Worm (Caenorhabditis elegans) whole organism, L2 larva: ENCODE measurements around the gene C25E10.7.

Experiments used
- C34F6.9 ChIP-seq: fragments of 150-350 bp; optimal IDR thresholded peaks from 2 replicates; lab custom pipeline; 2014; ENCODE audit warnings: missing biosample characterization, missing genetic modification characterization
- F13H6.1 ChIP-seq: sonication (generic microtip); optimal IDR thresholded peaks from 2 replicates; lab custom pipeline; 2016; ENCODE audit warnings: missing genetic modification characterization, missing compliant biosample characterization
- R02D3.7 ChIP-seq: fragments of 150-350 bp; optimal IDR thresholded peaks from 2 replicates; lab custom pipeline; 2014; ENCODE audit warnings: missing biosample characterization, missing genetic modification characterization
- Y55F3AM.14 ChIP-seq: fragments of 200-800 bp; sonication (Bioruptor generic); optimal IDR thresholded peaks from 2 replicates; lab custom pipeline; 2018; ENCODE audit warnings: mild to moderate bottlenecking, missing genetic modification characterization, missing compliant biosample characterization
- ZK546.5 ChIP-seq: sonication (generic microtip); optimal IDR thresholded peaks from 2 replicates; lab custom pipeline; 2017; ENCODE audit warnings: missing biosample characterization, missing genetic modification characterization
- alr-1 ChIP-seq: fragments of 150-350 bp; optimal IDR thresholded peaks from 2 replicates; lab custom pipeline; 2014; ENCODE audit warnings: missing biosample characterization, missing genetic modification characterization
- aly-2 ChIP-seq: fragments of 150-350 bp; optimal IDR thresholded peaks from 2 replicates; lab custom pipeline; 2014; ENCODE audit warnings: missing biosample characterization, missing genetic modification characterization
- ama-1 ChIP-seq: fragments of 150-350 bp; optimal IDR thresholded peaks from 2 replicates; lab custom pipeline; 2018; ENCODE audit warnings: inconsistent platforms
- blmp-1 ChIP-seq: sonication (generic microtip); optimal IDR thresholded peaks from 2 replicates; lab custom pipeline; 2017; ENCODE audit warnings: missing genetic modification characterization, mild to moderate bottlenecking, missing compliant biosample characterization, antibody characterized with exemption, moderate library complexity; ENCODE audit not compliant: insufficient read depth
- crh-2 ChIP-seq: sonication (generic microtip); optimal IDR thresholded peaks from 2 replicates; lab custom pipeline; 2017; ENCODE audit warnings: missing biosample characterization, missing genetic modification characterization
- dmd-4 ChIP-seq: sonication (generic microtip); optimal IDR thresholded peaks from 2 replicates; lab custom pipeline; 2017; ENCODE audit warnings: missing biosample characterization, missing genetic modification characterization
- fos-1 ChIP-seq: fragments of 150-350 bp; optimal IDR thresholded peaks from 2 replicates; lab custom pipeline; 2014; ENCODE audit warnings: missing biosample characterization, missing genetic modification characterization
- gmeb-1 ChIP-seq: fragments of 150-350 bp; optimal IDR thresholded peaks from 2 replicates; lab custom pipeline; 2014; ENCODE audit warnings: missing biosample characterization, missing genetic modification characterization
- lin-11 ChIP-seq: fragments of 150-350 bp; sonication (generic microtip); optimal IDR thresholded peaks from 2 replicates; lab custom pipeline; 2014; ENCODE audit warnings: missing biosample characterization, missing genetic modification characterization, inconsistent platforms, mixed read lengths
- lin-13 ChIP-seq: fragments of 150-350 bp; optimal IDR thresholded peaks from 2 replicates; lab custom pipeline; 2014; ENCODE audit warnings: missing biosample characterization, missing genetic modification reagents, missing genetic modification characterization
- lsy-2 ChIP-seq, 2 experiments: fragments of 150-350 bp in 1 of 2; sonication (generic microtip) in 1 of 2; optimal IDR thresholded peaks; 2 replicates each; lab custom pipeline; 2014 to 2017; ENCODE audit warnings: missing biosample characterization in 2 of 2, missing genetic modification characterization in 2 of 2
- mab-5 ChIP-seq: fragments of 150-350 bp; optimal IDR thresholded peaks from 2 replicates; lab custom pipeline; 2014; ENCODE audit warnings: missing biosample characterization, missing genetic modification characterization
- mbf-1 ChIP-seq: sonication (generic microtip); optimal IDR thresholded peaks from 2 replicates; lab custom pipeline; 2017; ENCODE audit warnings: missing biosample characterization, missing genetic modification characterization
- mdl-1 ChIP-seq, 2 experiments: fragments of 150-350 bp in 1 of 2; sonication (generic microtip) in 1 of 2; optimal IDR thresholded peaks; 2 replicates each; lab custom pipeline; 2017; ENCODE audit warnings: missing biosample characterization in 2 of 2, missing genetic modification characterization in 2 of 2
- nhr-12 ChIP-seq: fragments of 150-350 bp; optimal IDR thresholded peaks from 2 replicates; lab custom pipeline; 2014; ENCODE audit warnings: missing biosample characterization, missing genetic modification characterization
- nhr-129 ChIP-seq: fragments of 150-350 bp; optimal IDR thresholded peaks from 2 replicates; lab custom pipeline; 2014; ENCODE audit warnings: missing biosample characterization, missing genetic modification characterization
- nhr-21 ChIP-seq: fragments of 150-350 bp; optimal IDR thresholded peaks from 2 replicates; lab custom pipeline; 2014; ENCODE audit warnings: missing biosample characterization, missing genetic modification characterization
- nhr-237 ChIP-seq: fragments of 150-350 bp; optimal IDR thresholded peaks from 2 replicates; lab custom pipeline; 2014; ENCODE audit warnings: missing biosample characterization, missing genetic modification characterization
- nhr-25 ChIP-seq: fragments of 150-350 bp; sonication (generic microtip); optimal IDR thresholded peaks from 3 replicates; lab custom pipeline; 2014; ENCODE audit warnings: missing biosample characterization, missing genetic modification characterization
- nhr-6 ChIP-seq: fragments of 150-350 bp; optimal IDR thresholded peaks from 2 replicates; lab custom pipeline; 2014; ENCODE audit warnings: missing biosample characterization, missing genetic modification characterization
- nhr-77 ChIP-seq: fragments of 150-350 bp; optimal IDR thresholded peaks from 2 replicates; lab custom pipeline; 2014; ENCODE audit warnings: missing biosample characterization, missing genetic modification characterization
- peb-1 ChIP-seq: fragments of 150-350 bp; optimal IDR thresholded peaks from 2 replicates; lab custom pipeline; 2014; ENCODE audit warnings: missing biosample characterization, missing genetic modification characterization
- sem-4 ChIP-seq: fragments of 150-350 bp; optimal IDR thresholded peaks from 2 replicates; lab custom pipeline; 2014; ENCODE audit warnings: missing biosample characterization, missing genetic modification reagents, missing genetic modification characterization
- skn-1 ChIP-seq: sonication (generic microtip); optimal IDR thresholded peaks from 2 replicates; lab custom pipeline; 2017; ENCODE audit warnings: missing biosample characterization, missing genetic modification characterization
- sma-3 ChIP-seq: sonication (generic microtip); optimal IDR thresholded peaks from 2 replicates; lab custom pipeline; 2016; ENCODE audit warnings: missing genetic modification reagents, missing genetic modification characterization, missing compliant biosample characterization
- sma-9 ChIP-seq, 2 experiments: fragments of 150-350 bp in 1 of 2; sonication (generic microtip) in 1 of 2; optimal IDR thresholded peaks; 2 replicates each; lab custom pipeline; 2014 to 2016; ENCODE audit warnings: missing genetic modification characterization in 2 of 2, mild to moderate bottlenecking in 1 of 2, missing biosample characterization in 1 of 2, missing compliant biosample characterization in 1 of 2, missing genetic modification reagents in 1 of 2, moderate library complexity in 1 of 2
- snpc-4 ChIP-seq: fragments of 150-350 bp; optimal IDR thresholded peaks from 2 replicates; lab custom pipeline; 2014; ENCODE audit warnings: missing biosample characterization, missing genetic modification characterization
- unc-39 ChIP-seq: fragments of 150-350 bp; optimal IDR thresholded peaks from 2 replicates; lab custom pipeline; 2014; ENCODE audit warnings: missing biosample characterization, missing genetic modification characterization
- unc-55 ChIP-seq: fragments of 150-350 bp; sonication (generic microtip); optimal IDR thresholded peaks from 3 replicates; lab custom pipeline; 2014; ENCODE audit warnings: missing biosample characterization, missing genetic modification reagents, missing genetic modification characterization
- ztf-1 ChIP-seq: fragments of 200-800 bp; sonication (Bioruptor generic); conservative IDR thresholded peaks from 2 replicates; pipeline ENCODE4 v1.3.6; 2022; ENCODE audit warnings: missing genetic modification characterization, missing compliant biosample characterization
- ztf-11 ChIP-seq: sonication (generic microtip); optimal IDR thresholded peaks from 2 replicates; lab custom pipeline; 2017; ENCODE audit warnings: missing biosample characterization, missing genetic modification characterization
- ztf-4 ChIP-seq: fragments of 150-350 bp; optimal IDR thresholded peaks from 2 replicates; lab custom pipeline; 2014; ENCODE audit warnings: missing biosample characterization, missing genetic modification characterization

Gene C25E10.7

DNA sequence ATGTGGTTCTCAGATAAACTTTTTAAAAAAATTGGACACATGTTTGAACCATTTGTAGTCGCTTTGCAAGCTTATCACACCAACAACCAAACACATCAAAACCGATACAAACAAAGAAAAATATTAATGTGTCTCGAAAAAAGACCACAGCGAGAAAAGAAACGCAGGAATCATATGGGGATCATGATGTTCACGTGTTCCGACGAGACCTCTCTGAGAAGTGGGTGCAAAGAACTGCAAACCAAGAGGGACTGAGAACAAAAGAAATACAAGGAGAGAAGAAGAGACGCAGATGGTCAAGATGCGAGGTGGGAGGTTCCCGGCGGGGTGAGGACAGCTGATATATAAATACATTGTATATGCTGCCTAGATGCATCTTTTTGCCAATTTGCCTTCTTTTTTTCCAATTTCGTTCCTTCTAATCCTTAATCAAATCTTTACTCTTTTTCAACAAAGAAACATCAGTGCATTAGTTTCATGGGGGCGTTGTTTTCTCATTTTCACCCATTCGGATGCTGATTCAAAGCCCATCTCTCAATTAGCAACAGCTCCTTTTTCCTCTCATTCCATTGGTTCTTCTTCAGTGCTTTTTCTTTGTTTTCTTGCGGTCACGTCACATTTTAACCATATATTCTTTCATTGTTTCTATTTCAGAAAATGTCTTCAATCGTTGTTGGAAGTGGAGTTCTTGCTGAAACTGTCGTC is 44.8 kb upstream of the C25E10.7 start, which contains the start of gene F21C10.10 (continued):
- TF ChIP-seq snpc-4 (peak; percentile 68), ztf-1 (no peak), alr-1 (no peak), nhr-77 (tag; lab: Kevin White, UChicago) (no peak), peb-1 (no peak), sma-9 (GFP tag; optimal IDR thresholded peaks at IDR 0.05; lab: Kevin White, UChicago) (peak; percentile 99), sma-9 (tag; optimal IDR thresholded peaks at IDR 0.05; lab: Kevin White, UChicago) (peak; percentile 34), sma-3 (peak; percentile 93), aly-2 (tag; lab: Kevin White, UChicago) (no peak), nhr-25 (tag; lab: Kevin White, UChicago) (peak; percentile 97), lin-13 (GFP tag; lab: Kevin White, UChicago) (peak; percentile 73), nhr-6 (tag; lab: Kevin White, UChicago) (peak; percentile 85), F13H6.1 (tag; lab: Kevin White, UChicago) (peak; percentile 96), gmeb-1 (peak; percentile 73), mdl-1 (tag; optimal IDR thresholded peaks at IDR 0.05; lab: Kevin White, UChicago) (peak; percentile 63 to 89)

DNA sequence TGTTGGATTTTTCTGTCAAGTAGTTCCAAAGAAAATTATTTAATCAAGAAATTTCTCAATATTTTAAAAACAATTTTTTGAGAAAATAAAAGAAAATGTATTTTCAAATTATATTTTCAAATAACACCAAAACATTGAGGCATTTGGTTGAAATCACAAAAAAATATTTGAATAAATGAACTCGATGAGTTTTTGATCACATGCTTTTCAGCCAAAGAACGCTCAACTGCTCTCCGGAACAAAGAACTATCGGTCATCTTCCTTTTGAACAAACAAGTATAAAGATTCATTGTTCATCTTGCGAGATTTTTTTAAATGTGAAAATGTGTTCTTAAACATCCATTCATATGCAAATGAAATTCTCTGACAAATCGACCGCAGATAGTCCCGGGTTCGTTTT is 44.0 kb upstream of the C25E10.7 start:
- peak; percentile 20 for TF ChIP-seq C34F6.9 (tag; lab: Kevin White, UChicago)
- TF ChIP-seq blmp-1, result no peak
- peak; percentile 13 for TF ChIP-seq crh-2 (tag; lab: Kevin White, UChicago)
- TF ChIP-seq lsy-2 (tag; optimal IDR thresholded peaks at IDR 0.05; lab: Kevin White, UChicago), result peak in 1 of 2 experiments; percentile 5
- peak; percentile 43 for TF ChIP-seq sma-9 (GFP tag; optimal IDR thresholded peaks at IDR 0.05; lab: Kevin White, UChicago)
- TF ChIP-seq sma-9 (tag; optimal IDR thresholded peaks at IDR 0.05; lab: Kevin White, UChicago), result no peak

DNA sequence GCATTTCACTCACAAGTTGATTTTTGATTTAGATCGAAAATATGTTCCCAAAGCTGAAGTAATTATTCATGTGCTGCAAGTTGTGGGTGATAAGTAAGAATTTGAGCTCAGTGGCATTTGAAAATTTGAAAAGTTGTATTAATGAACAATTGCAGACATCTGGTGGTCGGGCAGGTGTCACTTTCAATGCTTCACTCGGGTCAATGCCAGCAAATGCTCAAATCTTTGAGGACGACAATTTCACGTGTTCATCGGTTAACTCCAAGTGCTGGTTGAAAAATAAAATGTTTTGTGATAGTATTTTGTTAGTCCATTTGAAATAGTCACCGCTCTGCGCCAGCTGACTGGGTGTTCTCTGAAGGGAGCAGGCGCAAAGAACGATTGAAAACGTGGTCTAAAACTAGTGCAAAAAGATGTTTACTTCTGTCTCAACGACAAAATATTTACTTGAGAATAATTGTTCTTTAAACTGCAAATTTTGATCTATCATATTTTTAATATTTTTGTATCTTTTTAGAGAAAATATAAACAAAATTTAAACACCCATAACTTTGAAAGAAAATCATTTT is 43.1 kb upstream of the C25E10.7 start:
- peak; percentile 35 for TF ChIP-seq ztf-4 (tag; lab: Kevin White, UChicago)
- peak; percentile 81 for TF ChIP-seq crh-2 (tag; lab: Kevin White, UChicago)
- TF ChIP-seq sma-3, result peak; percentile 58
- no peak for TF ChIP-seq nhr-237 (tag; lab: Kevin White, UChicago)
- TF ChIP-seq nhr-77 (tag; lab: Kevin White, UChicago), result no peak
- TF ChIP-seq unc-55 (GFP tag; lab: Kevin White, UChicago), result peak; percentile 0
- TF ChIP-seq alr-1, result no peak
- no peak for TF ChIP-seq nhr-12 (tag; lab: Kevin White, UChicago)
- peak; percentile 48 for TF ChIP-seq Y55F3AM.14 (GFP tag; lab: Kevin White, UChicago)
- TF ChIP-seq ZK546.5 (tag; lab: Kevin White, UChicago), result no peak
- peak; percentile 96 for TF ChIP-seq sma-9 (GFP tag; optimal IDR thresholded peaks at IDR 0.05; lab: Kevin White, UChicago)
- no peak for TF ChIP-seq sma-9 (tag; optimal IDR thresholded peaks at IDR 0.05; lab: Kevin White, UChicago)
- TF ChIP-seq ztf-1, result no peak
- TF ChIP-seq ama-1 (lab: Kevin White, UChicago), result peak; percentile 46
- TF ChIP-seq mab-5 (tag; lab: Kevin White, UChicago), result no peak
- no peak for TF ChIP-seq peb-1
- TF ChIP-seq mbf-1 (tag; lab: Kevin White, UChicago), result no peak
- TF ChIP-seq gmeb-1, result peak; percentile 51
- TF ChIP-seq unc-39 (tag; lab: Kevin White, UChicago), result no peak
- peak; percentile 93 for TF ChIP-seq nhr-129
- peak; percentile 5 for TF ChIP-seq nhr-25 (tag; lab: Kevin White, UChicago)
- TF ChIP-seq dmd-4 (tag; lab: Kevin White, UChicago), result no peak
- TF ChIP-seq F13H6.1 (tag; lab: Kevin White, UChicago), result peak; percentile 75
- no peak for TF ChIP-seq skn-1
- TF ChIP-seq lin-11 (tag; lab: Kevin White, UChicago), result peak; percentile 7
- peak in 1 of 2 experiments; percentile 39 for TF ChIP-seq mdl-1 (tag; optimal IDR thresholded peaks at IDR 0.05; lab: Kevin White, UChicago)
- TF ChIP-seq R02D3.7, result no peak
- TF ChIP-seq snpc-4, result peak; percentile 35
- peak; percentile 68 for TF ChIP-seq C34F6.9 (tag; lab: Kevin White, UChicago)
- no peak for TF ChIP-seq sem-4 (tag; lab: Kevin White, UChicago)
- no peak for TF ChIP-seq fos-1
- peak; percentile 21 for TF ChIP-seq nhr-21 (tag; lab: Kevin White, UChicago)
- peak in 1 of 2 experiments; percentile 72 for TF ChIP-seq lsy-2 (tag; optimal IDR thresholded peaks at IDR 0.05; lab: Kevin White, UChicago)
- no peak for TF ChIP-seq ztf-11 (tag; lab: Kevin White, UChicago)
